Worm (Caenorhabditis elegans): ENCODE results near the gene lgc-16.

lgc-16 gene

DNA sequence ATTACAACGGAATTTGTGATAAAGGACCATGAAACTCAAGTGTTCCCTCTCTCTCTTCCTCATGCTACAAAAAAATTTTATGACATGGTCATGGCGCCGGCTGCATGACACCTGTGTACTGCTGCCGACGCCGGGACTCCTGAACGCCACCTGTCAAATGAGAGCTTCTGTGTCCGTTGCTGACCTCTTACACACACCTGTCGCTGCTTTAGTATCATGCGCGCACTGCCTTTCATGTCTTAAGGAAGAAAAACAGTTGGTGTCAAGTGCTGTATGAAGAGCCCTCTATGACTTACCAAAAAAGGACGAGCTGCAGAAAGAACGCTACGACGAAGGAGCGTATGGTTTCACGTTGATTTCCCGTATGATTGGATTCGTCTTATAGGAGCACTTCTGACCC, 25.8 kb upstream of the lgc-16 start:
- TF ChIP-seq tbx-11 (GFP tag; IDR thresholded peaks at IDR 0.05) (no peak), sea-1 (GFP tag; conservative IDR thresholded peaks at IDR 0.05) (no peak), B0310.2 (tag; optimal IDR thresholded peaks at IDR 0.05) (no peak), aly-1 (tag; optimal IDR thresholded peaks at IDR 0.05) (no peak), tbx-37 (GFP tag; conservative IDR thresholded peaks at IDR 0.05) (no peak), tra-4 (tag; optimal IDR thresholded peaks at IDR 0.05) (no peak), ceh-13 (GFP tag; optimal IDR thresholded peaks at IDR 0.05) (no peak), flt-1 (GFP tag; IDR thresholded peaks at IDR 0.05) (no peak)

DNA sequence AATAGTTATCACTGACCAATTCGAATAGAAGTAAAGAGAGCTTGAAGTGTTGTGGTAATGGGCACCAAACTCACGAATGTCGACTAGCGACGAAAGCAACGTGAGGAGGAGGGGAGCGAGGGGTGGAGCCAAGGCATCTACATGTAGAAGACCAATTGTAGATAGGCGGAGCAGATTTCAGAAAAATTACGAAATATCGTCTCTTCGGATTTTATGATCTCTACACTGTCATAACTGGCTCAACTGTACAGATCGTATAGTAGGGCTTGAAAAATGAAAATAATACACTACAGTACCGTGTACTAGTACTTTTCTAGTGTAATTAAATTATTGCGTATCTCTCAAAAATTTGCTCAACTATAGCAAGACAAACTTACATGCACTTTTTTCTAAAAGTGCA, 25.4 kb upstream of the lgc-16 start, which contains the start of gene W03G11.4:
Gene W03G11.4, minus strand, starts transcription at position 101 of the 400 bp plus-strand sequence.
- TF ChIP-seq ama-1 (optimal IDR thresholded peaks at IDR 0.05): no peak
- TF ChIP-seq hmg-4 (GFP tag; optimal IDR thresholded peaks at IDR 0.05): no peak

DNA sequence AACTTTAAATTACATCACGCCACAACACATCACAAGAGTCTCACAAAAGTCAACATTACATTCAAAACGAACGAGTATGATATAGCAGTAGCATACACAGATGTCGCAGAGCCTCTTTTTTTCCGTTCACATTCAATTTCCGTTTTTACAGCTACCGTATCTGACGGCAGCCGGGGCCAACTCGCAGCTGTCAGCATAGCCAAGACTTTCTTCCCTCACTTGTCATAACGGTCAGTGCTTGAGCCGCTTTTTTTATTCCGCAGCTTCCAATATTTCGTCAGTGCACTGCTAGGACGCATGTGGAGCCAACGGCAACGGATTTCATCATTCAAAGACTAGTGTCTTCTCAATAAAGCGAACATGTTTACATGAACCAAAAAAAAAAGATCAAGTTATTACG, 24.4 kb upstream of the lgc-16 start:
- TF ChIP-seq tbx-37 (GFP tag; conservative IDR thresholded peaks at IDR 0.05) (no peak), ama-1 (optimal IDR thresholded peaks at IDR 0.05) (no peak), tra-4 (tag; optimal IDR thresholded peaks at IDR 0.05) (no peak), ceh-13 (GFP tag; optimal IDR thresholded peaks at IDR 0.05) (no peak), pes-1 (GFP tag; IDR thresholded peaks at IDR 0.05) (no peak), ceh-36 (tag; optimal IDR thresholded peaks at IDR 0.05) (no peak), sea-1 (GFP tag; conservative IDR thresholded peaks at IDR 0.05) (no peak), flt-1 (GFP tag; IDR thresholded peaks at IDR 0.05) (no peak), hnd-1 (tag; optimal IDR thresholded peaks at IDR 0.05) (no peak)

DNA sequence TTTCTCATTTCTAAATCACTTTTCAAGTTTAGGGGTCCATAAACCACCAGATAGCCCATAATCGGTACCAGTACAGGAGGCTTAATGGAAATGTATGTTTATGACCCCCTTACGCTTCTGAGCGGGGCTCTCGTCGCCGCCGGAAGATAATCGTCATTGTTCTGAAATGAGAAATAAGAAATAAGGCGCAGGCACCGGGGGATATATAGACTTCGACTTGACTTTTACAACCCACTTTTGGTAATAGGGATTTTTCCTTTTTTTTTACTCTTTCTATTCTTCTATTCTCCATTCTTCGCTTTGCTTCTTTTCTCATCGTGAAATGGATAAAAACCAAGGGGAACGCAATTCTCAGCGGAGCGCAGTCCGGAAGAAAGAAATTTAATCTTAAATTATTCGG, 23.2 kb upstream of the lgc-16 start:
- TF ChIP-seq sea-1 (GFP tag; conservative IDR thresholded peaks at IDR 0.05) (no peak), B0310.2 (tag; optimal IDR thresholded peaks at IDR 0.05) (no peak), aly-1 (tag; optimal IDR thresholded peaks at IDR 0.05) (no peak), ceh-36 (tag; optimal IDR thresholded peaks at IDR 0.05) (no peak), flt-1 (GFP tag; IDR thresholded peaks at IDR 0.05) (no peak), hnd-1 (tag; optimal IDR thresholded peaks at IDR 0.05) (no peak), ets-7 (tag; optimal IDR thresholded peaks at IDR 0.05) (no peak), hmg-4 (GFP tag; optimal IDR thresholded peaks at IDR 0.05) (no peak), F13C5.2 (tag; optimal IDR thresholded peaks at IDR 0.05) (no peak), pes-1 (GFP tag; IDR thresholded peaks at IDR 0.05) (no peak), ama-1 (optimal IDR thresholded peaks at IDR 0.05) (no peak), ceh-13 (GFP tag; optimal IDR thresholded peaks at IDR 0.05) (no peak), tra-4 (tag; optimal IDR thresholded peaks at IDR 0.05) (no peak), scrt-1 (GFP tag; IDR thresholded peaks at IDR 0.05) (no peak), hmbx-1 (tag; optimal IDR thresholded peaks at IDR 0.05) (no peak), tbx-37 (GFP tag; conservative IDR thresholded peaks at IDR 0.05) (no peak)

DNA sequence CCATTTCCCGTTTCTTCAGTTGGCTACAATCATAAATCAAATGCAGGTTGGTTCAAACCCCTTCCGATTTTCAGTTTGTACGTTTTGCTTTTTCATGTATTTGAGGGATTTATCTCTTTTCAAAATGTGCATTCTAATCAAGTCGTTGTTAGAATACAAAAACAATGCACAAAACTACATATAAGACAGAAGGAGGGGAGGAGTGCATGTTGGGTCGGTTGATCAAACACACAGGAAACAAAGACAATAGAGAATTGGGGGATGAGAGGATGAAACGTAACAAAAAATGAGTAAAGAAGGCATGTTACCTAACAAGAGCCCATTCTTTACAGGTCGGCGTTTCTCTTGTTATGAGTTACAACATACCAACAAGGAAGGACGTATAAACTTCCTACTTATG, 20.4 kb upstream of the lgc-16 start:
- TF ChIP-seq flt-1 (GFP tag; IDR thresholded peaks at IDR 0.05) (no peak), aly-1 (tag; optimal IDR thresholded peaks at IDR 0.05) (no peak), hmg-4 (GFP tag; optimal IDR thresholded peaks at IDR 0.05) (no peak), ama-1 (optimal IDR thresholded peaks at IDR 0.05) (no peak)

DNA sequence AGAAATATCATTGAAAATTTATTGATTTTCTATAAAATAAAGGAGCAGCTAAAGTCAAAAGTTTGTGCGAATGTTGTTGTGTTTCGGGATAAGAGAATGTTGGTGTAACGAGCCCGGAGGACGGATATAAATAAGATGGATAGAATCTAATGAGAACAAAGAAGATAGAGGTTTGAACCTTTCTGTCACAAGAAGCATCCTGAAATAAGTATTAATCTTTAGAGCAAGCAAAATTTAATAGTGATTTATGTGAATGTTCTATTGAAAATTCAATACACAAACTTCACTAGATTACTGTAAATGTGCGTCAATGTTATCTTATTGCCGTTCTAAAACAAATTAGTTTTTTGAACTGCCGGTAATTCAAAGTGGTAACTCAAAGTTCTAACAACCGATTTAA, 14.7 kb upstream of the lgc-16 start, which contains the start of gene W03G11.3:
Gene W03G11.3, minus strand, starts transcription at position 101 of the 400 bp plus-strand sequence.
- TF ChIP-seq tbx-11 (GFP tag; IDR thresholded peaks at IDR 0.05) (no peak), flt-1 (GFP tag; IDR thresholded peaks at IDR 0.05) (no peak), tbx-37 (GFP tag; conservative IDR thresholded peaks at IDR 0.05) (no peak), ama-1 (optimal IDR thresholded peaks at IDR 0.05) (no peak), ceh-13 (GFP tag; optimal IDR thresholded peaks at IDR 0.05) (no peak)

DNA sequence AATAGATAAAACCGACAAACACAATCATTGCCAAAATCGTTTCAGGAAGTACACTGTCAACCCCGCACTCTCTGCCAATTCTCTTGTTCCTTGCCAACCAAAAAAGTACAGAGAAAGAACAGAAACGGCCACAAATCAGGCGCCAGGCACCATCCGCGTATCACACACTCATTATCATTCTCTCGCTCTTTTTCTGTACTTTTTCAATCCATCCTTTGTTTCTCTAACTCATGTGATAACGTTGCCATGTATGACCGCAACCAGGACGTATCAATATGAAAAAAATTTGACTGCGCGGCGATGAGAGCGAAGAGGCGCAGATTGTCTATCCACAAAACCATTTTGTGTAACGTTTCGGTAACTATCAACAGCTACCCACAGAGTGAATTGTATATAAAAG, 13.8 kb upstream of the lgc-16 start, which contains the start of gene col-181:
Gene col-181, plus strand, starts transcription at position 301 of the 400 bp plus-strand sequence.
- TF ChIP-seq ets-7 (tag; optimal IDR thresholded peaks at IDR 0.05) (no peak), F13C5.2 (tag; optimal IDR thresholded peaks at IDR 0.05) (no peak), ceh-36 (tag; optimal IDR thresholded peaks at IDR 0.05) (no peak), sea-1 (GFP tag; conservative IDR thresholded peaks at IDR 0.05) (no peak), B0310.2 (tag; optimal IDR thresholded peaks at IDR 0.05) (no peak), scrt-1 (GFP tag; IDR thresholded peaks at IDR 0.05) (no peak), flt-1 (GFP tag; IDR thresholded peaks at IDR 0.05) (no peak), hmbx-1 (tag; optimal IDR thresholded peaks at IDR 0.05) (no peak), tra-4 (tag; optimal IDR thresholded peaks at IDR 0.05) (no peak), hnd-1 (tag; optimal IDR thresholded peaks at IDR 0.05) (no peak), aly-1 (tag; optimal IDR thresholded peaks at IDR 0.05) (no peak)

DNA sequence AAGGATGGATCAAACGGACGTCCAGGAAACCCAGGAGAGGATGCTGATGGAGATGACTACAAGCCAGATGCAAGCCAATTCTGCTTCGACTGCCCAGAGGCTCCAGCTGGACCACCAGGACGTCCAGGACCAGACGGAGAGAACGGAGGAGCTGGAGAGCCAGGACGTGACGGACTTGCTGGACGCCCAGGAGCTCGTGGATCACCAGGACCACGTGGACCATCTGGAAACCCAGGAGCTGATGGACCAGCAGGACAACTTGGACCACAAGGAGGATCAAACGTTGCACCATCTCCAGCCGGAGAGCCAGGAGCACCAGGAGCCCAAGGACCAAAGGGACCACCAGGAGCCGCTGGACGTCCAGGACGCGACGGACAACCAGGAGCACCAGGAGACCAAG, 13.0 kb upstream of the lgc-16 start:
- TF ChIP-seq tbx-11 (GFP tag; IDR thresholded peaks at IDR 0.05): no peak
- TF ChIP-seq ceh-36 (tag; optimal IDR thresholded peaks at IDR 0.05): no peak
- no peak for TF ChIP-seq ama-1 (optimal IDR thresholded peaks at IDR 0.05)
- no peak for TF ChIP-seq scrt-1 (GFP tag; IDR thresholded peaks at IDR 0.05)
- no peak for TF ChIP-seq ets-7 (tag; optimal IDR thresholded peaks at IDR 0.05)
- no peak for TF ChIP-seq tra-4 (tag; optimal IDR thresholded peaks at IDR 0.05)
- no peak for TF ChIP-seq flt-1 (GFP tag; IDR thresholded peaks at IDR 0.05)
- no peak for TF ChIP-seq aly-1 (tag; optimal IDR thresholded peaks at IDR 0.05)
- no peak for TF ChIP-seq tbx-37 (GFP tag; conservative IDR thresholded peaks at IDR 0.05)
- TF ChIP-seq B0310.2 (tag; optimal IDR thresholded peaks at IDR 0.05): no peak
- TF ChIP-seq F13C5.2 (tag; optimal IDR thresholded peaks at IDR 0.05): no peak
- no peak for TF ChIP-seq sea-1 (GFP tag; conservative IDR thresholded peaks at IDR 0.05)
- no peak for TF ChIP-seq pes-1 (GFP tag; IDR thresholded peaks at IDR 0.05)
- TF ChIP-seq hmg-4 (GFP tag; optimal IDR thresholded peaks at IDR 0.05): no peak
- TF ChIP-seq ceh-13 (GFP tag; optimal IDR thresholded peaks at IDR 0.05): no peak
- TF ChIP-seq hnd-1 (tag; optimal IDR thresholded peaks at IDR 0.05): no peak
- TF ChIP-seq hmbx-1 (tag; optimal IDR thresholded peaks at IDR 0.05): no peak
